Fruit fly (Drosophila melanogaster): ENCODE measurements around the gene Sgs3.

Sgs3 gene

DNA sequence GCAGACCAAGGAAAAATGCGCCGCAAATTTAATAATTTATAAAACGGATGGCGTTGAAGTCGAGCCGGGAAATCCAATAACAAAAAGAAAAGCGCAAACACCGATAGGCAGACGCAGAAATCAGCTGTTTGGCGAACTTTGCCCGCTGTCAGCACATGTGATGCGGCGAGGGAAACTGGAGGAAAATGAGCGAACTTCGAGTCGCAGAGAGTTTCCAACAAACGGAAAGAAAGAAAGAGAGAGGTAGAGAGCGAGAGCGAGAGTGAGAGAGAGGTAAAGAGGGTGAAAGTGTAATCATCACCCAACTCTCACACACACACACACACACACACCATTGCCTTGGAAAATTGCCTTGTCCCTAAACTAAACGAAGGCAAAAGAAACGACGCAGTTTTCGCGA, 45.2 kb downstream of the Sgs3 start (continued):
- TF ChIP-seq CG8089 (GFP tag; optimal IDR thresholded peaks at IDR 0.05) (no peak), Fer2 (tag; optimal IDR thresholded peaks at IDR 0.05) (no peak), CG13624 (GFP tag; optimal IDR thresholded peaks at IDR 0.05) (no peak), cg (GFP tag; optimal IDR thresholded peaks at IDR 0.05) (peak; percentile 80), seq (GFP tag; IDR thresholded peaks at IDR 0.05) (peak; percentile 20; the same call in 1 of the 2 replicates), ken (GFP tag; IDR thresholded peaks at IDR 0.05) (no peak), B-H2 (GFP tag; optimal IDR thresholded peaks at IDR 0.05) (no peak), CG7556 (GFP tag; optimal IDR thresholded peaks at IDR 0.05) (no peak), bab2 (GFP tag; optimal IDR thresholded peaks at IDR 0.05) (no peak), ab (GFP tag; optimal IDR thresholded peaks at IDR 0.05) (no peak), B-H1 (GFP tag; IDR thresholded peaks at IDR 0.05) (no peak), lov (optimal IDR thresholded peaks at IDR 0.05) (no peak), lov (GFP tag; IDR thresholded peaks at IDR 0.05) (0 out of 3 replicates have a peak, but pooled peaks have one; percentile 27), Ssrp (tag; optimal IDR thresholded peaks at IDR 0.05) (no peak), ro (GFP tag; IDR thresholded peaks at IDR 0.05) (no peak), CG7271 (tag; optimal IDR thresholded peaks at IDR 0.05) (no peak)

DNA sequence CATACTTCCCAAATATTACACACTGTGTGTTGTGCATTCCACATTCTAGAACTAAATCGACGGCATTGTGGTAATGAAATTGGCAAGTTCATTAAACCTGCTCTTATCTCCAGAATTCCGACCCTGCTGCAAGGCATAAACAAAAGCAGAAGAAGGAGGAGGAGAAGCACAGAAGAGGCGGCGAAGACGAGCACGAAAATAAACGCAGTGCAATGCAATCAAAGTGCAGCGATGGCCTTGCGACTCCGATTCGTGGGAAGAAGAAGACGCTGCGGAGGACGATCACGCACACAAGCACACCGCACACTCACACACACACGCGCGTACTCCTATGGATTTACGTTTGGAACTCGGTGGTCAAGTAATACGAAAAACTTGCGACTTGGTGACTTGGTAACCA, 48.9 kb downstream of the Sgs3 start:
- TF ChIP-seq Side (GFP tag; optimal IDR thresholded peaks at IDR 0.05) (no peak), cad (GFP tag; optimal IDR thresholded peaks at IDR 0.05) (no peak), nerfin-2 (GFP tag; IDR thresholded peaks at IDR 0.05; ENCODE audit: partially characterized antibody) (no peak), H2.0 (GFP tag; IDR thresholded peaks at IDR 0.05) (no peak), lov (optimal IDR thresholded peaks at IDR 0.05) (no peak), lov (GFP tag; IDR thresholded peaks at IDR 0.05) (0 out of 3 replicates have a peak, but pooled peaks have one; percentile 18), CG31224 (GFP tag; IDR thresholded peaks at IDR 0.05) (no peak), corto (GFP tag; optimal IDR thresholded peaks at IDR 0.05) (no peak), MTF-1 (GFP tag; optimal IDR thresholded peaks at IDR 0.05; ENCODE audit: borderline replicate concordance) (no peak), sna (GFP tag; IDR thresholded peaks at IDR 0.05; ENCODE audit: partially characterized antibody) (no peak), ranshi (GFP tag; IDR thresholded peaks at IDR 0.05) (no peak), CG4730 (GFP tag; IDR thresholded peaks at IDR 0.05) (no peak), dm (GFP tag; optimal IDR thresholded peaks at IDR 0.05) (no peak), slou (GFP tag; optimal IDR thresholded peaks at IDR 0.05) (no peak), nom (GFP tag; optimal IDR thresholded peaks at IDR 0.05) (peak; percentile 27), mirr (GFP tag; optimal IDR thresholded peaks at IDR 0.05) (no peak), Poxn (GFP tag; IDR thresholded peaks at IDR 0.05) (no peak), Hr39 (optimal IDR thresholded peaks at IDR 0.05) (no peak), cg (GFP tag; optimal IDR thresholded peaks at IDR 0.05) (peak; percentile 40), CG1602 (GFP tag; optimal IDR thresholded peaks at IDR 0.05) (no peak), Taf1 (GFP tag; IDR thresholded peaks at IDR 0.05) (no peak), tap (tag; optimal IDR thresholded peaks at IDR 0.05) (no peak), pfk (GFP tag; optimal IDR thresholded peaks at IDR 0.05) (no peak), CG17385 (GFP tag; optimal IDR thresholded peaks at IDR 0.05) (peak; percentile 57), seq (GFP tag; IDR thresholded peaks at IDR 0.05) (no peak), CG4328 (GFP tag; optimal IDR thresholded peaks at IDR 0.05) (no peak), CG9215 (GFP tag; IDR thresholded peaks at IDR 0.05) (no peak), Bdp1 (GFP tag; optimal IDR thresholded peaks at IDR 0.05) (no peak), sqz (GFP tag; optimal IDR thresholded peaks at IDR 0.05) (no peak), CG10654 (GFP tag; optimal IDR thresholded peaks at IDR 0.05) (no peak), CG12391 (tag; optimal IDR thresholded peaks at IDR 0.05) (no peak), CG9727 (GFP tag; optimal IDR thresholded peaks at IDR 0.05) (no peak), zen2 (GFP tag; IDR thresholded peaks at IDR 0.05; ENCODE audit: partially characterized antibody) (no peak), gsb (GFP tag; IDR thresholded peaks at IDR 0.05) (no peak), HmgD (GFP tag; optimal IDR thresholded peaks at IDR 0.05) (no peak), jumu (GFP tag; optimal IDR thresholded peaks at IDR 0.05) (no peak), abd-A (tag; optimal IDR thresholded peaks at IDR 0.05) (no peak), Hmr (GFP tag; optimal IDR thresholded peaks at IDR 0.05) (no peak), tll (GFP tag; optimal IDR thresholded peaks at IDR 0.05) (peak in 1 of 2 experiments; percentile 6)

Data from whole organism, embryonic.